ENCODE assay signal across 5 fruit fly cellular contexts in genomic region chr3L:3035769-3036583, dm6.
TF ChIP-seq lines count a peak whose summit lies in the region.

No protein-coding gene starts in this region.

- TF ChIP-seq CTCF in whole organism, embryonic (GFP tag; optimal IDR thresholded peaks at IDR 0.05; lab: Kevin White, UChicago) = peak; percentile 27

TF ChIP-seq in whole organism, adult, 20 proteins besides CTCF, POLR2A, EP300 and RAD21 (continues in another document):
- TF ChIP-seq CG7101 (tag; optimal IDR thresholded peaks at IDR 0.05; lab: Kevin White, UChicago) (peak; percentile 84), pad (GFP tag; optimal IDR thresholded peaks at IDR 0.05; lab: Kevin White, UChicago) (no peak), Clk (GFP tag; optimal IDR thresholded peaks at IDR 0.05; lab: Kevin White, UChicago) (peak; percentile 27), CG7045 (GFP tag; optimal IDR thresholded peaks at IDR 0.05; lab: Kevin White, UChicago) (peak; percentile 90), cic (GFP tag; optimal IDR thresholded peaks at IDR 0.05; lab: Kevin White, UChicago) (peak; percentile 42), Crg-1 (GFP tag; optimal IDR thresholded peaks at IDR 0.05; lab: Kevin White, UChicago) (peak; percentile 43), CG5204 (GFP tag; optimal IDR thresholded peaks at IDR 0.05; lab: Kevin White, UChicago) (peak; percentile 80), CG14711 (tag; optimal IDR thresholded peaks at IDR 0.05; lab: Kevin White, UChicago) (peak; percentile 79), toe (GFP tag; optimal IDR thresholded peaks at IDR 0.05; lab: Kevin White, UChicago) (peak; percentile 83), ovo (GFP tag; optimal IDR thresholded peaks at IDR 0.05; lab: Kevin White, UChicago) (no peak), CG33017 (tag; optimal IDR thresholded peaks at IDR 0.05; lab: Kevin White, UChicago) (peak; percentile 90), Hr96 (GFP tag; optimal IDR thresholded peaks at IDR 0.05; lab: Kevin White, UChicago) (peak; percentile 76), CG12768 (GFP tag; optimal IDR thresholded peaks at IDR 0.05; lab: Kevin White, UChicago) (peak; percentile 87), CG11617 (GFP tag; optimal IDR thresholded peaks at IDR 0.05; lab: Kevin White, UChicago) (peak; percentile 86), cnc (optimal IDR thresholded peaks at IDR 0.05; lab: Kevin White, UChicago) (no peak), CG1620 (GFP tag; optimal IDR thresholded peaks at IDR 0.05; lab: Kevin White, UChicago) (peak; percentile 41), Mnt (GFP tag; optimal IDR thresholded peaks at IDR 0.05; lab: Kevin White, UChicago) (peak; percentile 50), bab1 (GFP tag; optimal IDR thresholded peaks at IDR 0.05; lab: Kevin White, UChicago) (peak; percentile 77)

TF ChIP-seq in whole organism, embryonic, 481 proteins besides CTCF, POLR2A, EP300 and RAD21 (continues in another document):
- TF ChIP-seq Aef1 (GFP tag; IDR thresholded peaks at IDR 0.05; lab: Robert Waterston, UW) = peak; percentile 63
- TF ChIP-seq ERR (GFP tag; optimal IDR thresholded peaks at IDR 0.05; lab: Kevin White, UChicago) = peak; percentile 40
- TF ChIP-seq Rx (GFP tag; IDR thresholded peaks at IDR 0.05; lab: Robert Waterston, UW) = no peak
- peak; percentile 86 for TF ChIP-seq Oli (tag; optimal IDR thresholded peaks at IDR 0.05; lab: Kevin White, UChicago)
- TF ChIP-seq peb (GFP tag; IDR thresholded peaks at IDR 0.05; lab: Robert Waterston, UW) = 0 out of 2 replicates have a peak, but pooled peaks have one; percentile 19
- TF ChIP-seq chm (GFP tag; IDR thresholded peaks at IDR 0.05; lab: Robert Waterston, UW) = peak; percentile 73
- TF ChIP-seq jumu (GFP tag; optimal IDR thresholded peaks at IDR 0.05; lab: Kevin White, UChicago) = peak; percentile 50
- TF ChIP-seq CG7928 (GFP tag; optimal IDR thresholded peaks at IDR 0.05; lab: Kevin White, UChicago) = peak; percentile 46
- peak; percentile 86 for TF ChIP-seq CG30403 (GFP tag; optimal IDR thresholded peaks at IDR 0.05; lab: Kevin White, UChicago)
- TF ChIP-seq CG15601 (tag; optimal IDR thresholded peaks at IDR 0.05; lab: Kevin White, UChicago) = peak; percentile 87
- 0 out of 2 replicates have a peak, but pooled peaks have one; percentile 8 for TF ChIP-seq Lim3 (GFP tag; IDR thresholded peaks at IDR 0.05; lab: Robert Waterston, UW)
- no peak for TF ChIP-seq mld (GFP tag; IDR thresholded peaks at IDR 0.05; lab: Robert Waterston, UW; ENCODE audit: partially characterized antibody)
- peak; percentile 28 for TF ChIP-seq psq (GFP tag; optimal IDR thresholded peaks at IDR 0.05; lab: Kevin White, UChicago)
- TF ChIP-seq gt (GFP tag; IDR thresholded peaks at IDR 0.05; lab: Robert Waterston, UW) = no peak
- TF ChIP-seq Oaz (GFP tag; IDR thresholded peaks at IDR 0.05; lab: Robert Waterston, UW) = peak; percentile 74
- peak; percentile 34 for TF ChIP-seq repo (GFP tag; optimal IDR thresholded peaks at IDR 0.05; lab: Kevin White, UChicago)
- TF ChIP-seq tx (GFP tag; optimal IDR thresholded peaks at IDR 0.05; lab: Kevin White, UChicago) = peak; percentile 55
- TF ChIP-seq CG17359 (tag; optimal IDR thresholded peaks at IDR 0.05; lab: Kevin White, UChicago) = peak; percentile 82

TF ChIP-seq in whole organism, prepupa, 60 proteins besides CTCF, POLR2A, EP300 and RAD21 (continues in another document):
- TF ChIP-seq Sox102F (GFP tag; optimal IDR thresholded peaks at IDR 0.05; lab: Kevin White, UChicago) (peak; percentile 70), spab (GFP tag; optimal IDR thresholded peaks at IDR 0.05; lab: Kevin White, UChicago) (peak; percentile 61), Hr4 (GFP tag; optimal IDR thresholded peaks at IDR 0.05; lab: Kevin White, UChicago) (peak; percentile 75), CG8119 (GFP tag; IDR thresholded peaks at IDR 0.05; lab: Robert Waterston, UW) (peak; percentile 91), CG8319 (GFP tag; optimal IDR thresholded peaks at IDR 0.05; lab: Kevin White, UChicago) (peak; percentile 32), CG7368 (GFP tag; optimal IDR thresholded peaks at IDR 0.05; lab: Kevin White, UChicago) (peak; percentile 66), CG9139 (GFP tag; optimal IDR thresholded peaks at IDR 0.05; lab: Kevin White, UChicago) (peak; percentile 38), Eip78C (GFP tag; lab: Kevin White, UChicago) (peak; percentile 93), fd59A (GFP tag; optimal IDR thresholded peaks at IDR 0.05; lab: Kevin White, UChicago) (peak; percentile 46), salr (GFP tag; optimal IDR thresholded peaks at IDR 0.05; lab: Kevin White, UChicago) (peak in 1 of 2 experiments; percentile 79), dsx (GFP tag; optimal IDR thresholded peaks at IDR 0.05; lab: Kevin White, UChicago; ENCODE audit: poor library complexity, severe bottlenecking) (peak; percentile 53), CG31627 (GFP tag; optimal IDR thresholded peaks at IDR 0.05; lab: Kevin White, UChicago) (peak; percentile 68), Hr38 (GFP tag; optimal IDR thresholded peaks at IDR 0.05; lab: Kevin White, UChicago) (no peak), CG6792 (GFP tag; optimal IDR thresholded peaks at IDR 0.05; lab: Kevin White, UChicago) (peak; percentile 65), OdsH (GFP tag; optimal IDR thresholded peaks at IDR 0.05; lab: Kevin White, UChicago) (peak; percentile 77), ss (GFP tag; optimal IDR thresholded peaks at IDR 0.05; lab: Kevin White, UChicago) (peak; percentile 39 to 47), Gug (GFP tag; IDR thresholded peaks at IDR 0.05; lab: Robert Waterston, UW) (peak; percentile 74), CG1621 (tag; optimal IDR thresholded peaks at IDR 0.05; lab: Kevin White, UChicago) (peak; percentile 5), Hr39 (GFP tag; optimal IDR thresholded peaks at IDR 0.05; lab: Kevin White, UChicago) (peak; percentile 59)

TF ChIP-seq in whole organism, pupa, 21 proteins besides CTCF, POLR2A, EP300 and RAD21:
- peak; percentile 83 for TF ChIP-seq Pif1A (GFP tag; optimal IDR thresholded peaks at IDR 0.05; lab: Kevin White, UChicago)
- TF ChIP-seq EcR (GFP tag; optimal IDR thresholded peaks at IDR 0.05; lab: Kevin White, UChicago) = no peak
- no peak for TF ChIP-seq CG10348 (GFP tag; IDR thresholded peaks at IDR 0.05; lab: Robert Waterston, UW)
- TF ChIP-seq CG17806 (tag; optimal IDR thresholded peaks at IDR 0.05; lab: Kevin White, UChicago) = peak; percentile 72
- TF ChIP-seq gl (tag; optimal IDR thresholded peaks at IDR 0.05; lab: Kevin White, UChicago) = peak; percentile 59
- TF ChIP-seq CG14655 (GFP tag; optimal IDR thresholded peaks at IDR 0.05; lab: Kevin White, UChicago) = peak; percentile 91
- peak; percentile 89 for TF ChIP-seq CG8301 (tag; optimal IDR thresholded peaks at IDR 0.05; lab: Kevin White, UChicago)
- TF ChIP-seq CG32121 (GFP tag; IDR thresholded peaks at IDR 0.05; lab: Robert Waterston, UW) = peak; percentile 64; the same call in 1 of the 2 replicates
- peak; percentile 73; the same call in 2 of the 3 replicates for TF ChIP-seq fd96Ca (GFP tag; IDR thresholded peaks at IDR 0.05; lab: Robert Waterston, UW)
- no peak for TF ChIP-seq rn (GFP tag; IDR thresholded peaks at IDR 0.05; lab: Robert Waterston, UW)
- peak; percentile 72 for TF ChIP-seq Ets98B (GFP tag; IDR thresholded peaks at IDR 0.05; lab: Robert Waterston, UW)
- TF ChIP-seq CG9948 (tag; optimal IDR thresholded peaks at IDR 0.05; lab: Kevin White, UChicago) = peak; percentile 71
- TF ChIP-seq CG8159 (tag; optimal IDR thresholded peaks at IDR 0.05; lab: Kevin White, UChicago) = peak; percentile 74
- peak; percentile 69 for TF ChIP-seq CG34367 (tag; optimal IDR thresholded peaks at IDR 0.05; lab: Kevin White, UChicago)
- TF ChIP-seq Pif1B (GFP tag; optimal IDR thresholded peaks at IDR 0.05; lab: Kevin White, UChicago) = peak; percentile 77
- TF ChIP-seq CG4496 (GFP tag; IDR thresholded peaks at IDR 0.05; lab: Robert Waterston, UW) = peak; percentile 59; the same call in 2 of the 3 replicates
- peak; percentile 77 for TF ChIP-seq Snoo (tag; optimal IDR thresholded peaks at IDR 0.05; lab: Kevin White, UChicago)
- no peak for TF ChIP-seq D1 (tag; optimal IDR thresholded peaks at IDR 0.05; lab: Kevin White, UChicago)
- peak; percentile 50 for TF ChIP-seq CG12605 (GFP tag; IDR thresholded peaks at IDR 0.05; lab: Robert Waterston, UW)
- no peak for TF ChIP-seq CG13204 (GFP tag; optimal IDR thresholded peaks at IDR 0.05; lab: Kevin White, UChicago)
- TF ChIP-seq CG15710 (tag; optimal IDR thresholded peaks at IDR 0.05; lab: Kevin White, UChicago) = peak; percentile 76

TF ChIP-seq in whole organism, wandering third instar larva, 38 proteins besides CTCF, POLR2A, EP300 and RAD21 (continues in another document):
- TF ChIP-seq psq (GFP tag; optimal IDR thresholded peaks at IDR 0.05; lab: Kevin White, UChicago) (peak; percentile 35), Hr78 (GFP tag; optimal IDR thresholded peaks at IDR 0.05; lab: Kevin White, UChicago) (no peak), Dfd (GFP tag; optimal IDR thresholded peaks at IDR 0.05; lab: Kevin White, UChicago) (no peak), dmrt93B (GFP tag; optimal IDR thresholded peaks at IDR 0.05; lab: Kevin White, UChicago) (peak; percentile 33), Vsx2 (GFP tag; optimal IDR thresholded peaks at IDR 0.05; lab: Kevin White, UChicago; ENCODE audit: partially characterized antibody) (no peak), h (GFP tag; optimal IDR thresholded peaks at IDR 0.05; lab: Kevin White, UChicago) (peak; percentile 85), OdsH (GFP tag; optimal IDR thresholded peaks at IDR 0.05; lab: Kevin White, UChicago) (peak; percentile 70), br (GFP tag; optimal IDR thresholded peaks at IDR 0.05; lab: Kevin White, UChicago) (peak; percentile 73), foxo (GFP tag; optimal IDR thresholded peaks at IDR 0.05; lab: Kevin White, UChicago) (peak in 1 of 2 experiments; percentile 78), Rel (GFP tag; optimal IDR thresholded peaks at IDR 0.05; lab: Kevin White, UChicago) (no peak), Rel (tag; optimal IDR thresholded peaks at IDR 0.05; lab: Kevin White, UChicago) (peak; percentile 27), Sp1 (GFP tag; optimal IDR thresholded peaks at IDR 0.05; lab: Kevin White, UChicago) (peak; percentile 76), Mio (GFP tag; optimal IDR thresholded peaks at IDR 0.05; lab: Kevin White, UChicago) (no peak), Myc (optimal IDR thresholded peaks at IDR 0.05; lab: Kevin White, UChicago) (no peak), rgr (GFP tag; optimal IDR thresholded peaks at IDR 0.05; lab: Kevin White, UChicago) (peak; percentile 76), woc (GFP tag; optimal IDR thresholded peaks at IDR 0.05; lab: Kevin White, UChicago) (peak; percentile 14), sage (GFP tag; optimal IDR thresholded peaks at IDR 0.05; lab: Kevin White, UChicago) (no peak), CG9705 (GFP tag; optimal IDR thresholded peaks at IDR 0.05; lab: Kevin White, UChicago) (peak; percentile 52), N (GFP tag; optimal IDR thresholded peaks at IDR 0.05; lab: Kevin White, UChicago) (no peak), dl (GFP tag; optimal IDR thresholded peaks at IDR 0.05; lab: Kevin White, UChicago; ENCODE audit: insufficient read depth in 1 of 2, partially characterized antibody in 2 of 2) (no peak), Jra (GFP tag; optimal IDR thresholded peaks at IDR 0.05; lab: Kevin White, UChicago) (peak; percentile 4), fru (GFP tag; optimal IDR thresholded peaks at IDR 0.05; lab: Kevin White, UChicago) (peak; percentile 81), ey (GFP tag; optimal IDR thresholded peaks at IDR 0.05; lab: Kevin White, UChicago) (peak; percentile 74)
